Fruit fly (Drosophila melanogaster): ENCODE data around the gene Hsp27.

DNA sequence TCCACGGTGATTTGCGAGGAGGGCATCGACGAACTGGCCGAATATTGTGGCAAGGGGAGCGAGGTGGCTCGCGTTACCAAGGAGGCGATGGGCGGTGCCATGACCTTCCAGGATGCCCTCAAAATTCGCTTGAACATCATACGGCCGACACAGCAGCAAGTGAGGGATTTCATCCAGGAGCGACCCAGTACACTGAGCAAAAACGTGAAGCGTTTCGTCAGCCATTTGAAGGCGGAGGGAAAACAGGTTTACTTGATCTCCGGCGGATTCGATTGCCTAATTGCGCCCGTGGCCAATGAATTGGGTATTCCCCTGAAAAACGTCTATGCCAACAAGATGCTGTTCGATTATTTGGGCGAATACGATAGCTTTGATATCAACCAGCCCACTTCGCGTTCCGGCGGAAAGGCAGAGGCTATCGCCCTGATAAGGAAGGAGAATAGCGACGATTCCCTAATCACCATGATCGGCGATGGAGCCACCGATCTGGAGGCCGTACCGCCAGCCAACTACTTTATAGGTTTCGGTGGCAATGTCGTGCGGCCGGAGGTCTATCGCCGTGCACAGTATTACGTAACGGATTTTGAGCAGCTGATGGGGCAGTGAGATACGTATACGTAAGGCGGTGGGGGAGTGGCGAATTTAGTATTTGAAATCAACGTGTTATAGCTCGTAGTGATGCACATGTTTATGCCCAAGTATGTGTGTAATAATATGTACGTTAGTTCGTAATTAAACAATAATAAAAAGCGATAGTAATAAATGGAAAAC lies 40.1 kb downstream of the Hsp27 start:
- TF ChIP-seq CG30403 (GFP tag; optimal IDR thresholded peaks at IDR 0.05) (no peak), CG1233 (GFP tag; optimal IDR thresholded peaks at IDR 0.05) (no peak), CG33213 (GFP tag; optimal IDR thresholded peaks at IDR 0.05) (no peak), CG5953 (GFP tag; IDR thresholded peaks at IDR 0.05) (no peak), CG4424 (GFP tag; optimal IDR thresholded peaks at IDR 0.05) (no peak), CG13624 (GFP tag; optimal IDR thresholded peaks at IDR 0.05) (no peak)
